Worm (Caenorhabditis elegans): ENCODE data around the gene ZC239.17.
"Not testable (repeated sequence)": the region's sequence is repeated elsewhere in the genome, so short reads cannot be mapped to it uniquely, and the experiment has no call there.

The ZC239.17 gene

DNA sequence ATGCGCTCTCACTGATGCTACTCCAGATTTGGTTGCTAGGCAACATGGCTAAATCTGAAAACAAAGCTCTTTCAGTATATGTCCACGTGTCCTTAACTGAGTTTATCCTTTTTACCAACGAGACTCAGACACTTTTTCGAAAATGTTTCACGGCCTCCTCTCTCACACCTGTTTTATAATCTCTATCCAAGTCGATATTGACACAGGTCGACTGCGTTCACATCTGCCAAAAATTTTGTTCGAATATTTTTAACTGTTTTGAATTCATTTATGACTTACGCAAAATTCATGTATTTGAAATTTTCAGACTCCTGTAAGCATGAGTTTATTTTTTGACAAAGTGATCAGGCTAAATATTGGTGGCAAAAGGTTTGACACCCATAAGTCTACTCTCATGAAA lies 9.9 kb downstream of the ZC239.17 start, which contains the start of gene ZC239.3:
Gene ZC239.3, plus strand, starts transcription at position 301 of the 400 bp plus-strand sequence.
- TF ChIP-seq nhr-237 (tag; optimal IDR thresholded peaks at IDR 0.05); sem-2 (GFP tag; optimal IDR thresholded peaks at IDR 0.05); tbx-8 (GFP tag; optimal IDR thresholded peaks at IDR 0.05): not testable (repeated sequence)

DNA sequence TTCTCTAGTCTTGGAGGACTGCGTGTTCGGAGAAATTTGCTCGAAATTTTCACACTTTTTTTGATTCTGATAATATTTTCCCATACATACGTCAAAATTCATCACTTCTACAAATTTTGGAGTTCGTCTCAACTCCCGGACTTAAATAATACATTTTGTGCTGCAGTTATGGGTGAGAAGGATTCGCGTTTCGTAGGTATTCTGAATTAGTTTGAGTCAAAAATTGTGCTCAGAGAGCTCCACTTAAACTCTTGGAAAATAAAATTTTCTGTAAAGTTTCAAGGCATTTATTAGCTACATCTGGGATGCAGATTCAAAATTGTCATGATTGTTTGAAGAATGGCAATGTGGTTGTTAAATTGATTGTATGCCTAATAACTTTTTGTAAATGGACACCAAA lies 11.8 kb downstream of the ZC239.17 start, which contains the start of gene ZC239.4:
Gene ZC239.4, plus strand, starts transcription at position 301 of the 400 bp plus-strand sequence.
- TF ChIP-seq zip-8 (tag; optimal IDR thresholded peaks at IDR 0.05) (no peak), nhr-12 (tag; optimal IDR thresholded peaks at IDR 0.05) (no peak), ham-2 (GFP tag; optimal IDR thresholded peaks at IDR 0.05) (no peak), M03D4.4 (tag; optimal IDR thresholded peaks at IDR 0.05) (no peak), blmp-1 (tag; optimal IDR thresholded peaks at IDR 0.05) (no peak), unc-39 (tag; optimal IDR thresholded peaks at IDR 0.05) (no peak), flh-1 (GFP tag; optimal IDR thresholded peaks at IDR 0.05) (no peak), lsy-2 (tag; optimal IDR thresholded peaks at IDR 0.05) (no peak), mep-1 (tag; optimal IDR thresholded peaks at IDR 0.05) (no peak), mls-2 (tag; optimal IDR thresholded peaks at IDR 0.05) (no peak)

DNA sequence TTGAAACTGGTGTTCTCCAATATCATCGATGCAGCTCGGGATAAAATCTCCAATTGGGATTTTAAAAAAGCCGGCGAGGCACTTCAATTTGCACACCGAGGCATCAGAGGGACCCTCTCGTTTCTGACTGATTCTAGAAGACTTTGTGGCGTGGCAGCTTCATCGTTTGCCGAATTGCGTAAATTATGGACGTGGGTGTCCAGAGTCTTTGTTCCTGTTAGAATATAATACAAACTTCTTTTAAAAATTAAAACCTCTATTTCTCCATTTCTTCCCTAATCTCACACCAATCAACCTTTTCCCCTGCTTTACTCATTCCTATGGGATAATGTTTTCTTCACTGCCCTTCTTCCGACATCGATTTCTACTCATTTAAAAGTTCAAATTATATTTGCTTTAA lies 15.3 kb downstream of the ZC239.17 start, which contains the start of gene ZC239.5:
Gene ZC239.5, plus strand, starts transcription at position 301 of the 400 bp plus-strand sequence.
- no peak for TF ChIP-seq lin-32 (GFP tag; optimal IDR thresholded peaks at IDR 0.05)
- no peak for TF ChIP-seq elt-3 (tag; optimal IDR thresholded peaks at IDR 0.05)
- TF ChIP-seq elt-1 (tag; optimal IDR thresholded peaks at IDR 0.05; ENCODE audit: borderline replicate concordance, insufficient read depth), result no peak
- no peak for TF ChIP-seq hlh-1 (tag; optimal IDR thresholded peaks at IDR 0.05)
- TF ChIP-seq unc-62 (GFP tag; optimal IDR thresholded peaks at IDR 0.05), result no peak

DNA sequence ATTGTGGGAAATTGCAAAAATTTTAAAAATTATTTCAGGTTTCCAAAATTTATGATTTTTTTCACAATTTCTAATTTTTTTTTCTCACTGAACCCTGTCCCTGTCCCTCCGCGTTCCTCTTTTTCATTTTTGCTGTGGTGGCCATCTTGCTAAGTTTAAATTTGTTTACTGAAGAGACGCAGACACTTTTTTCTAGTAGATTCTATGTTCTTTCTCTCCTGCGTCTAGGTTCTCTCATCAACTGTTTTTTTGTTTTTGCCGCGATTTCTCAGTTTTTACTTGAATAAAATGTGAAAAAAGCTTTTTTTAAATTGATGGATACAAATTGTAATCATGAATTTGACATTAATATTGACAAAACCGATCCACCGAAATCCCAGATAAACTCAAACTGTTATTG lies 16.4 kb downstream of the ZC239.17 start, which contains the start of gene ZC239.6:
Gene ZC239.6, plus strand, starts transcription at position 381 of the 400 bp plus-strand sequence.
- TF ChIP-seq ztf-11 (tag; optimal IDR thresholded peaks at IDR 0.05) (no peak), mls-2 (tag; optimal IDR thresholded peaks at IDR 0.05) (no peak), ces-1 (GFP tag; optimal IDR thresholded peaks at IDR 0.05) (no peak), zip-8 (tag; optimal IDR thresholded peaks at IDR 0.05) (no peak), elt-1 (tag; optimal IDR thresholded peaks at IDR 0.05; ENCODE audit: borderline replicate concordance, insufficient read depth) (no peak), blmp-1 (tag; optimal IDR thresholded peaks at IDR 0.05) (no peak), sptf-1 (tag; optimal IDR thresholded peaks at IDR 0.05) (no peak)

DNA sequence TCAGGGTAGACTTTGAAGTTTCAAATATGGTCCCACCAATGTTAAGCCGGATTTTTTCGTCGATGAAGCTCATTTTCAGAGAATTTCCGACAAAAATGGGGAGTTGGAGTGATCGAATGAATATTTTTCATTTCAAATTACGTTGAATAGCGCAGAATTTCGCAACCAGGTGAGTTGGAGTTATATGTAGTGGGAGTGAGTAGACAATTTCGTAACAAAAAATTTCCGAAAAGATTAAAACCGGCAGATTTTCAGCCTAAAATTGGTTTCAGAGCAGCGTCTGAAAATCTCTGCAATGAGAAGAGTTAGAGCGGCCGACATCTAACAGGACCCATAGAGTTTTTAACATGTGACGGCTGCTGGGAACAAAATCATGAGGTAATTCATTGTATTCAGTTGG lies 17.0 kb downstream of the ZC239.17 start, which contains the start of gene sdz-35:
Gene sdz-35, minus strand, starts transcription at position 101 of the 400 bp plus-strand sequence.
- TF ChIP-seq bed-3 (GFP tag; optimal IDR thresholded peaks at IDR 0.05) (no peak), ztf-11 (tag; optimal IDR thresholded peaks at IDR 0.05) (no peak), cnd-1 (tag; optimal IDR thresholded peaks at IDR 0.05) (no peak), M03D4.4 (tag; optimal IDR thresholded peaks at IDR 0.05) (no peak), ces-1 (GFP tag; optimal IDR thresholded peaks at IDR 0.05) (no peak), mls-2 (tag; optimal IDR thresholded peaks at IDR 0.05) (no peak), mep-1 (tag; optimal IDR thresholded peaks at IDR 0.05) (no peak), nhr-12 (tag; optimal IDR thresholded peaks at IDR 0.05) (no peak), lsy-2 (tag; optimal IDR thresholded peaks at IDR 0.05) (no peak), ceh-39 (tag; optimal IDR thresholded peaks at IDR 0.05) (no peak), ham-2 (GFP tag; optimal IDR thresholded peaks at IDR 0.05) (no peak), nhr-237 (tag; optimal IDR thresholded peaks at IDR 0.05) (no peak), unc-120 (tag; optimal IDR thresholded peaks at IDR 0.05; ENCODE audit: poor library complexity, severe bottlenecking) (no peak)

DNA sequence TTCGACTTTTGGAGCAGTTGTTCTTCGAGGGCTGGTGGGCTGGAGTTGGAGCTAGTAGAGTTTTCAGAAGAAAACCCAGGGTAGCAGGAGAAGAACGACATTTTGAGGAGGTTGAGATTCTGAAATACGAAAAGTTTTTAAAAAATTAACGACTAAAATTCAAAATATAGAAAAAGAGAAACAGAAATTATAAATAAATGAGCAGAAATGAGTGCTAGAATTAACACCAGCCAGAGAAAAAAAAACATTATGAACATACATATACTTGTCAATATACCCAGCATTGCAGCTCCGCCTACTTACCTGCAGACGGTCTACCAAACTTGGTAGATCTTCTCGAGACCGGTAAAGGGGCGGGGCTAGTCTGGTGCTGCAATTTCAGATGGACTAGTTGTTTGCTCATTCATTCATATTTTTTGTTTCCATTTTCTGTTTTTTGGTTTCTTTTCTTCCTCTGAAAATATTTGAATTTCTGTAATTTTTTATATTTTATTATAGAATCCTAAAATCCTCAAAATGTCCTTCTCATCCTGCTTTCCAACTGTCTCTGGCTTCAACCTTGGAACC lies 19.2 kb downstream of the ZC239.17 start, which contains the start of the genes ZC239.20 and ZC239.21:
Gene ZC239.20, minus strand, starts transcription at position 101 of the 567 bp plus-strand sequence.
Gene ZC239.21, plus strand, starts transcription at position 517 of the 567 bp plus-strand sequence.
- TF ChIP-seq elt-1 (tag; optimal IDR thresholded peaks at IDR 0.05; ENCODE audit: borderline replicate concordance, insufficient read depth), result no peak
- TF ChIP-seq sem-2 (GFP tag; optimal IDR thresholded peaks at IDR 0.05), result no peak
- no peak for TF ChIP-seq nhr-28 (tag; optimal IDR thresholded peaks at IDR 0.05)
- no peak for TF ChIP-seq cnd-1 (tag; optimal IDR thresholded peaks at IDR 0.05)
- TF ChIP-seq pha-4 (tag; optimal IDR thresholded peaks at IDR 0.05), result no peak
- no peak for TF ChIP-seq ztf-11 (tag; optimal IDR thresholded peaks at IDR 0.05)
- no peak for TF ChIP-seq ceh-39 (tag; optimal IDR thresholded peaks at IDR 0.05)
- no peak for TF ChIP-seq nhr-76 (tag; optimal IDR thresholded peaks at IDR 0.05)
- TF ChIP-seq snpc-4 (tag; optimal IDR thresholded peaks at IDR 0.05), result no peak
- no peak for TF ChIP-seq ham-2 (GFP tag; optimal IDR thresholded peaks at IDR 0.05)
- no peak for TF ChIP-seq bed-3 (GFP tag; optimal IDR thresholded peaks at IDR 0.05)
- TF ChIP-seq ceh-83 (GFP tag; optimal IDR thresholded peaks at IDR 0.05), result no peak

Measured in whole organism, mixed stage, embryonic.